Worm (Caenorhabditis elegans): ENCODE measurements around the gene Y53G8B.1.

Gene Y53G8B.1

ce11 chrIII:3110614-3111013 lies 18.5 kb upstream of the Y53G8B.1 start:
- TF ChIP-seq him-1 (tag; optimal IDR thresholded peaks at IDR 0.05) (no peak), dao-5 (tag; optimal IDR thresholded peaks at IDR 0.05) (no peak), W03F9.2 (tag; optimal IDR thresholded peaks at IDR 0.05) (no peak)

- TF ChIP-seq him-1 (tag; optimal IDR thresholded peaks at IDR 0.05): no peak
- TF ChIP-seq W03F9.2 (tag; optimal IDR thresholded peaks at IDR 0.05): no peak
- no peak for TF ChIP-seq dao-5 (tag; optimal IDR thresholded peaks at IDR 0.05)
Observed at ce11 chrIII:3111534-3111933, 17.5 kb upstream of the Y53G8B.1 start.

- no peak for TF ChIP-seq dao-5 (tag; optimal IDR thresholded peaks at IDR 0.05)
- no peak for TF ChIP-seq him-1 (tag; optimal IDR thresholded peaks at IDR 0.05)
- no peak for TF ChIP-seq W03F9.2 (tag; optimal IDR thresholded peaks at IDR 0.05)
Observed at ce11 chrIII:3112001-3112400, 17.1 kb upstream of the Y53G8B.1 start.

- TF ChIP-seq W03F9.2 (tag; optimal IDR thresholded peaks at IDR 0.05) (no peak), him-1 (tag; optimal IDR thresholded peaks at IDR 0.05) (no peak), dao-5 (tag; optimal IDR thresholded peaks at IDR 0.05) (no peak)
Observed at ce11 chrIII:3112616-3113015, 16.5 kb upstream of the Y53G8B.1 start.

ce11 chrIII:3116969-3117368 lies 12.1 kb upstream of the Y53G8B.1 start:
- TF ChIP-seq W03F9.2 (tag; optimal IDR thresholded peaks at IDR 0.05): no peak
- no peak for TF ChIP-seq him-1 (tag; optimal IDR thresholded peaks at IDR 0.05)
- TF ChIP-seq dao-5 (tag; optimal IDR thresholded peaks at IDR 0.05): no peak

ce11 chrIII:3119972-3120371 lies 9.1 kb upstream of the Y53G8B.1 start:
- TF ChIP-seq dao-5 (tag; optimal IDR thresholded peaks at IDR 0.05): no peak
- no peak for TF ChIP-seq W03F9.2 (tag; optimal IDR thresholded peaks at IDR 0.05)
- TF ChIP-seq him-1 (tag; optimal IDR thresholded peaks at IDR 0.05): no peak

ce11 chrIII:3124209-3124786 lies 4.8 kb upstream of the Y53G8B.1 start:
- TF ChIP-seq dao-5 (tag; optimal IDR thresholded peaks at IDR 0.05) (no peak), him-1 (tag; optimal IDR thresholded peaks at IDR 0.05) (no peak), W03F9.2 (tag; optimal IDR thresholded peaks at IDR 0.05) (no peak)

- no peak for TF ChIP-seq W03F9.2 (tag; optimal IDR thresholded peaks at IDR 0.05)
- no peak for TF ChIP-seq dao-5 (tag; optimal IDR thresholded peaks at IDR 0.05)
- no peak for TF ChIP-seq him-1 (tag; optimal IDR thresholded peaks at IDR 0.05)
Observed at ce11 chrIII:3127074-3127596, 1.9 kb upstream of the Y53G8B.1 start, which contains the start of gene nipa-1. Gene nipa-1, minus strand, starts transcription at chrIII:3127124.

- TF ChIP-seq W03F9.2 (tag; optimal IDR thresholded peaks at IDR 0.05) (no peak), him-1 (tag; optimal IDR thresholded peaks at IDR 0.05) (peak; percentile 16), dao-5 (tag; optimal IDR thresholded peaks at IDR 0.05) (no peak)
Observed at ce11 chrIII:3127613-3128012, 1.5 kb upstream of the Y53G8B.1 start.

ce11 chrIII:3136325-3137001 lies 7.4 kb downstream of the Y53G8B.1 start:
- TF ChIP-seq him-1 (tag; optimal IDR thresholded peaks at IDR 0.05) (no peak), dao-5 (tag; optimal IDR thresholded peaks at IDR 0.05) (no peak), W03F9.2 (tag; optimal IDR thresholded peaks at IDR 0.05) (no peak)

ce11 chrIII:3138087-3138486 lies 9.0 kb downstream of the Y53G8B.1 start:
- TF ChIP-seq him-1 (tag; optimal IDR thresholded peaks at IDR 0.05) (no peak), dao-5 (tag; optimal IDR thresholded peaks at IDR 0.05) (no peak), W03F9.2 (tag; optimal IDR thresholded peaks at IDR 0.05) (no peak)

- peak; percentile 70 for TF ChIP-seq him-1 (tag; optimal IDR thresholded peaks at IDR 0.05)
- TF ChIP-seq W03F9.2 (tag; optimal IDR thresholded peaks at IDR 0.05): no peak
- no peak for TF ChIP-seq dao-5 (tag; optimal IDR thresholded peaks at IDR 0.05)
Observed at ce11 chrIII:3139144-3139543, 10.1 kb downstream of the Y53G8B.1 start, which contains the start of gene mec-12. Gene mec-12, minus strand, starts transcription at chrIII:3139234.

ce11 chrIII:3140227-3140626 lies 11.2 kb downstream of the Y53G8B.1 start:
- no peak for TF ChIP-seq W03F9.2 (tag; optimal IDR thresholded peaks at IDR 0.05)

ce11 chrIII:3142078-3142477 lies 13.0 kb downstream of the Y53G8B.1 start:
- no peak for TF ChIP-seq W03F9.2 (tag; optimal IDR thresholded peaks at IDR 0.05)
- TF ChIP-seq him-1 (tag; optimal IDR thresholded peaks at IDR 0.05): no peak
- TF ChIP-seq dao-5 (tag; optimal IDR thresholded peaks at IDR 0.05): no peak

ce11 chrIII:3143657-3144056 lies 14.6 kb downstream of the Y53G8B.1 start, which contains the start of gene C44B11.4:
Gene C44B11.4, minus strand, starts transcription at chrIII:3143757.
- TF ChIP-seq W03F9.2 (tag; optimal IDR thresholded peaks at IDR 0.05) (no peak), him-1 (tag; optimal IDR thresholded peaks at IDR 0.05) (no peak), dao-5 (tag; optimal IDR thresholded peaks at IDR 0.05) (no peak)
